Fruit fly (Drosophila melanogaster): Measurements from ENCODE around the gene CG8578.
A peak's percentile ranks its signal among the peaks of the same experiment; 100 is the strongest.

Gene CG8578

DNA sequence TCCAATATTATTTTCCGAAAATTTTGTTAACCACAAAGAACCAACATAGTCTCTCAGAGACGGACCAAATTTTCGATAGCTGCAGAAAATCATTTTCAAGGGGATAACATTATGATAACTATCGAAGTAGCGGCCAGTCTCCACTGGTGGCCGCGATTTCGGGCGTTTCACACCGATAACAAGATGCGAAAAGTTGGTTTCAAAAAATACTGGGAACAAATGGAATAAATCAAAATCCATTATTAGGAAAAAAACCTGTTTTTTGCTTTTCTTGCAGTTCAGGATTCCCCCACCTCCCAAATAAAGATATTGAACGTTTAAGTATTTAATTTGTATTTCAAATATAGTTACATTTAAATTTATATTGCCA lies 43.0 kb downstream of the CG8578 start, which contains the start of gene tay (continued):
- TF ChIP-seq tap (tag; optimal IDR thresholded peaks at IDR 0.05) (no peak), CG6254 (GFP tag; optimal IDR thresholded peaks at IDR 0.05) (no peak), chinmo (GFP tag; IDR thresholded peaks at IDR 0.05; ENCODE audit: partially characterized antibody) (0 out of 4 replicates have a peak, but pooled peaks have one; percentile 41), sob (GFP tag; IDR thresholded peaks at IDR 0.05) (0 out of 2 replicates have a peak, but pooled peaks have one; percentile 32), vnd (GFP tag; IDR thresholded peaks at IDR 0.05; ENCODE audit: partially characterized antibody) (peak; percentile 63), CG10267 (tag; optimal IDR thresholded peaks at IDR 0.05) (peak; percentile 19), bbx (GFP tag; IDR thresholded peaks at IDR 0.05; ENCODE audit: partially characterized antibody) (peak; percentile 81), CG16813 (GFP tag; IDR thresholded peaks at IDR 0.05; ENCODE audit: partially characterized antibody) (peak; percentile 80), Lhr (GFP tag; optimal IDR thresholded peaks at IDR 0.05) (peak; percentile 47), chif (GFP tag; optimal IDR thresholded peaks at IDR 0.05) (no peak), zfh2 (GFP tag; optimal IDR thresholded peaks at IDR 0.05) (peak; percentile 35), Scr (GFP tag; IDR thresholded peaks at IDR 0.05; ENCODE audit: partially characterized antibody) (peak; percentile 63), CG17802 (tag; optimal IDR thresholded peaks at IDR 0.05) (peak; percentile 79), CG9797 (GFP tag; optimal IDR thresholded peaks at IDR 0.05) (peak; percentile 38), CG3281 (GFP tag; optimal IDR thresholded peaks at IDR 0.05) (no peak), CG14441 (GFP tag; IDR thresholded peaks at IDR 0.05) (no peak), sens-2 (GFP tag; IDR thresholded peaks at IDR 0.05) (no peak), CG7963 (GFP tag; IDR thresholded peaks at IDR 0.05; ENCODE audit: partially characterized antibody) (peak; percentile 66; the same call in 1 of the 3 replicates), Dip3 (GFP tag; optimal IDR thresholded peaks at IDR 0.05) (no peak), CG2889 (GFP tag; IDR thresholded peaks at IDR 0.05) (no peak), CG14710 (tag; optimal IDR thresholded peaks at IDR 0.05) (peak; percentile 21), Med (GFP tag) (peak; percentile 83), CG9437 (GFP tag; optimal IDR thresholded peaks at IDR 0.05) (no peak), row (GFP tag; IDR thresholded peaks at IDR 0.05) (peak; percentile 79), YL-1 (GFP tag; optimal IDR thresholded peaks at IDR 0.05) (peak; percentile 37), slbo (GFP tag; IDR thresholded peaks at IDR 0.05) (peak; percentile 62), lilli (GFP tag; optimal IDR thresholded peaks at IDR 0.05) (peak; percentile 17), HmgD (GFP tag; optimal IDR thresholded peaks at IDR 0.05) (peak; percentile 10), CG42726 (GFP tag; IDR thresholded peaks at IDR 0.05; ENCODE audit: partially characterized antibody) (peak; percentile 63), Atf3 (GFP tag; optimal IDR thresholded peaks at IDR 0.05) (no peak), CG2116 (GFP tag; optimal IDR thresholded peaks at IDR 0.05) (peak; percentile 42), ssp (GFP tag; IDR thresholded peaks at IDR 0.05) (peak; percentile 95), Xbp1 (GFP tag; optimal IDR thresholded peaks at IDR 0.05) (no peak), Myb (GFP tag; optimal IDR thresholded peaks at IDR 0.05) (peak; percentile 42), CG12659 (GFP tag; optimal IDR thresholded peaks at IDR 0.05) (peak; percentile 74), B-H2 (GFP tag; optimal IDR thresholded peaks at IDR 0.05) (peak; percentile 15), sna (GFP tag; IDR thresholded peaks at IDR 0.05; ENCODE audit: partially characterized antibody) (peak; percentile 34; the same call in 1 of the 2 replicates), slou (GFP tag; optimal IDR thresholded peaks at IDR 0.05) (peak; percentile 1), HLH4C (GFP tag; IDR thresholded peaks at IDR 0.05; ENCODE audit: partially characterized antibody) (peak; percentile 74), BEAF-32 (GFP tag; optimal IDR thresholded peaks at IDR 0.05) (peak; percentile 81), Sox100B (GFP tag; optimal IDR thresholded peaks at IDR 0.05) (no peak), ato (GFP tag; IDR thresholded peaks at IDR 0.05; ENCODE audit: partially characterized antibody) (peak; percentile 81), CG10565 (GFP tag; optimal IDR thresholded peaks at IDR 0.05) (no peak), rib (GFP tag; IDR thresholded peaks at IDR 0.05) (no peak), phol (tag; optimal IDR thresholded peaks at IDR 0.05) (peak; percentile 29), CG13287 (GFP tag; IDR thresholded peaks at IDR 0.05; ENCODE audit: partially characterized antibody) (peak; percentile 54), CG11504 (tag; optimal IDR thresholded peaks at IDR 0.05) (no peak), Bgb (GFP tag; IDR thresholded peaks at IDR 0.05; ENCODE audit: partially characterized antibody) (peak; percentile 84), Opbp (GFP tag; IDR thresholded peaks at IDR 0.05; ENCODE audit: partially characterized antibody) (peak; percentile 79)

Data from whole organism, embryonic.